Worm (Caenorhabditis elegans) whole organism, L1 larva: ENCODE measurements around the gene che-2.

Experiments used
- elt-3 ChIP-seq, 6 experiments: fragments of 150-350 bp in 1 of 6; sonication (generic microtip); optimal IDR thresholded peaks; 2 replicates each; lab custom pipeline; 2017 to 2018; ENCODE audit warnings: missing biosample characterization in 6 of 6, missing genetic modification characterization in 6 of 6, inconsistent platforms in 1 of 6
- lin-39 ChIP-seq: fragments of 150-350 bp; optimal IDR thresholded peaks from 2 replicates; lab custom pipeline; 2014; ENCODE audit warnings: missing biosample characterization, missing genetic modification reagents, missing genetic modification characterization
- mep-1 ChIP-seq: fragments of 150-350 bp; optimal IDR thresholded peaks from 2 replicates; lab custom pipeline; 2014; ENCODE audit warnings: missing biosample characterization, missing genetic modification characterization
- snpc-4 ChIP-seq: fragments of 150-350 bp; optimal IDR thresholded peaks from 2 replicates; lab custom pipeline; 2014; ENCODE audit warnings: missing biosample characterization, missing genetic modification characterization

DNA sequence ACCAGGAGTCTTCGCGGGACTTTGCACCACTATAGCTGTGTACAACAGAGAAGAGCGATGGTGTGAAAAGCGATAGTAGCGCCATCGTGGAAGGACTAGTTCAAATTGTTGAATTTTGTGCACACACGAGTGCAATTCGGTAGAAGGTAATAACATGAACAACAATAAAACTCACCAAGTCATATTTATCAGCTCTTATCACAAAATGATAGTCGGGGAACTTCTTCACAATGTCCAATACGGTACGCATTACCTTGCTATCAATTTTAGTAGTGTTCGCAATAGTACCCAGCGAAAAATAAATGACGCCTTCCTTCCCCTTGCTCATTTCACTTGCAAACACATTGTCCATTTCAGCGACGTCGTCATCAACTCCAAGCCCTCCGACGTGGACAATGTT is 46.4 kb downstream of the che-2 start:
- TF ChIP-seq elt-3 (tag; optimal IDR thresholded peaks at IDR 0.05; lab: Kevin White, UChicago) (no peak), snpc-4 (tag; lab: Kevin White, UChicago) (no peak), lin-39 (tag; lab: Kevin White, UChicago) (no peak), mep-1 (tag; lab: Kevin White, UChicago) (no peak)
